Worm (Caenorhabditis elegans) whole organism, midembryonic: Measurements from ENCODE around the gene T08H10.3.
A peak's percentile ranks its signal among the peaks of the same experiment; 100 is the strongest.

Source experiments
- flt-1 ChIP-seq: fragments of 200-800 bp; sonication (Bioruptor generic); IDR thresholded peaks from 2 replicates; pipeline ENCODE4 v1.3.6; 2022; ENCODE audit warnings: missing genetic modification characterization, missing compliant biosample characterization
- ref-1 ChIP-seq: fragments of 200-800 bp; sonication (Bioruptor generic); conservative IDR thresholded peaks from 2 replicates; pipeline ENCODE4 v1.3.6; 2022; ENCODE audit warnings: missing genetic modification reagents, missing genetic modification characterization, missing compliant biosample characterization

- TF ChIP-seq ref-1 (GFP tag; lab: Robert Waterston, UW) (no peak), flt-1 (GFP tag; lab: Robert Waterston, UW) (peak; percentile 45; the same call in 1 of the 2 replicates)
These were observed 24.1 kb downstream of the T08H10.3 start for ce11 chrV:4495114-4495819.
